Worm (Caenorhabditis elegans): Measurements from ENCODE around the gene F48C5.2.
A peak's percentile ranks its signal among the peaks of the same experiment; 100 is the strongest.

DNA sequence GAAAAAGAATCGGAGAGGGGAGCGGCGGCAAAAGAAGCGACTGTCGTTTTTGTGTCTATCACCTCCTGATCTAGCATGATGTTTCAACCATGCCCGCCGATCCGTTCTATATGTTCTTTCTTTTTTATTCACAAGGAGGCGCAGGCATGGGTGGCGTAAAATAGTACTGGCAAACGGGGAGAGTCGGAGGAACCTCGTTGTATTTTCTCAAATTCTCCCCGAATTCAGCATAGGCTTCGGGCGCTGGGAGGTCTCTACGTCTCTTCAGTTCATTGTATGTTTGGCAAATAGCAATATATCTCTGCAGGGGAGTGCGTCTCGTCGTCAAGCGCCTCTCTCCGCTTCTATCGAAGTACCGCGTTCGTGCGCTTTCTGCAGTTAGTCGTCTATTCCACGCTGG lies 11.1 kb upstream of the F48C5.2 start, which contains the start of gene lin-14:
- peak; percentile 69 for TF ChIP-seq ham-2 (GFP tag; optimal IDR thresholded peaks at IDR 0.05)
- no peak for TF ChIP-seq ceh-83 (GFP tag; optimal IDR thresholded peaks at IDR 0.05)

Measured in whole organism, mixed stage, embryonic.